Fruit fly (Drosophila melanogaster) whole organism, embryonic: ENCODE measurements around the gene deltaCOP.
A peak's percentile ranks its signal among the peaks of the same experiment; 100 is the strongest.

Experiments used
- Adf1 ChIP-seq: fragments of 200-800 bp; sonication (Bioruptor generic); IDR thresholded peaks from 2 replicates; pipeline ENCODE4 v1.3.6; 2022; ENCODE audit warnings: missing biosample characterization, missing genetic modification characterization
- Bgb ChIP-seq: fragments of 200-800 bp; sonication (Bioruptor generic); IDR thresholded peaks from 2 replicates; pipeline ENCODE4 v1.3.6; 2022; ENCODE audit warnings: missing biosample characterization, missing genetic modification characterization; ENCODE audit not compliant: partially characterized antibody
- CG1603 ChIP-seq: fragments of 200-800 bp; sonication (Bioruptor generic); optimal IDR thresholded peaks from 2 replicates; lab custom pipeline; 2019; ENCODE audit warnings: missing biosample characterization, mild to moderate bottlenecking, missing genetic modification characterization, moderate library complexity
- CG16779 ChIP-seq: fragments of 200-800 bp; sonication (Bioruptor generic); IDR thresholded peaks from 2 replicates; pipeline ENCODE4 v1.3.6; 2022; ENCODE audit warnings: missing biosample characterization, missing genetic modification characterization
- CG17385 ChIP-seq: fragments of 200-800 bp; sonication (Bioruptor generic); optimal IDR thresholded peaks from 3 replicates; lab custom pipeline; 2018; ENCODE audit warnings: missing biosample characterization, mild to moderate bottlenecking, missing genetic modification characterization
- CG30020 ChIP-seq: fragments of 200-800 bp; optimal IDR thresholded peaks from 2 replicates; lab custom pipeline; 2019; ENCODE audit warnings: missing biosample characterization, mild to moderate bottlenecking, missing genetic modification characterization, moderate library complexity
- CG32772 ChIP-seq: fragments of 200-800 bp; sonication (Bioruptor generic); IDR thresholded peaks from 2 replicates; pipeline ENCODE4 v1.3.6; 2022; ENCODE audit warnings: missing biosample characterization, missing genetic modification characterization
- CG3847 ChIP-seq: fragments of 200-800 bp; sonication (Bioruptor generic); IDR thresholded peaks from 2 replicates; pipeline ENCODE4 v1.3.6; 2022; ENCODE audit warnings: missing biosample characterization, missing genetic modification characterization
- CG4730 ChIP-seq: fragments of 200-800 bp; sonication (Bioruptor generic); IDR thresholded peaks from 2 replicates; pipeline ENCODE4 v1.3.6; 2022; ENCODE audit warnings: missing biosample characterization, missing genetic modification characterization
- CG6272 ChIP-seq: fragments of 200-800 bp; sonication (Bioruptor generic); IDR thresholded peaks from 2 replicates; pipeline ENCODE4 v1.3.6; 2022; ENCODE audit warnings: missing biosample characterization, missing genetic modification characterization
- CG6791 ChIP-seq: fragments of 200-800 bp; sonication (Bioruptor generic); IDR thresholded peaks from 3 replicates; pipeline ENCODE4 v1.3.6; 2022; ENCODE audit warnings: missing biosample characterization, missing genetic modification characterization; ENCODE audit not compliant: partially characterized antibody
- CG9727 ChIP-seq: fragments of 200-800 bp; sonication (Bioruptor generic); optimal IDR thresholded peaks from 3 replicates; lab custom pipeline; 2017; ENCODE audit warnings: missing biosample characterization, mild to moderate bottlenecking, missing genetic modification characterization
- D19A ChIP-seq: fragments of 200-800 bp; optimal IDR thresholded peaks from 3 replicates; lab custom pipeline; 2019; ENCODE audit warnings: missing biosample characterization, mild to moderate bottlenecking, missing genetic modification characterization, moderate library complexity
- Dll ChIP-seq: fragments of 200-800 bp; sonication (Bioruptor generic); IDR thresholded peaks from 4 replicates; pipeline ENCODE4 v1.3.6; 2022; ENCODE audit warnings: missing biosample characterization, missing genetic modification characterization; ENCODE audit not compliant: partially characterized antibody
- Drgx ChIP-seq: fragments of 200-800 bp; sonication (Bioruptor generic); IDR thresholded peaks from 2 replicates; pipeline ENCODE4 v1.3.6; 2022; ENCODE audit warnings: missing biosample characterization, missing genetic modification characterization
- E2f1 ChIP-seq: fragments of 200-800 bp; sonication (Bioruptor generic); IDR thresholded peaks from 2 replicates; pipeline ENCODE4 v1.3.6; 2022; ENCODE audit warnings: missing biosample characterization, missing genetic modification characterization
- Fer2 ChIP-seq: fragments of 200-800 bp; sonication (Bioruptor generic); optimal IDR thresholded peaks from 2 replicates; lab custom pipeline; 2018; ENCODE audit warnings: missing biosample characterization, mild to moderate bottlenecking, missing genetic modification characterization, moderate library complexity
- HmgD ChIP-seq: fragments of 200-800 bp; sonication (Bioruptor generic); optimal IDR thresholded peaks from 3 replicates; lab custom pipeline; 2016; ENCODE audit warnings: missing biosample characterization, missing genetic modification characterization
- Hr39 ChIP-seq: fragments of >200 bp; optimal IDR thresholded peaks from 2 replicates; lab custom pipeline; 2017
- Hr51 ChIP-seq, 2 experiments: fragments of 200-800 bp; sonication (Bioruptor generic); optimal IDR thresholded peaks; 2 replicates in 1 of 2; 3 replicates in 1 of 2; lab custom pipeline; 2016 to 2018; ENCODE audit warnings: missing biosample characterization in 2 of 2, missing genetic modification characterization in 2 of 2, mild to moderate bottlenecking in 1 of 2, moderate library complexity in 1 of 2
- Jarid2 ChIP-seq: fragments of 200-800 bp; sonication (Bioruptor generic); optimal IDR thresholded peaks from 3 replicates; lab custom pipeline; 2017; ENCODE audit warnings: mild to moderate bottlenecking, missing biosample characterization, missing genetic modification reagents, missing genetic modification characterization
- MBD-R2 ChIP-seq: fragments of 200-800 bp; sonication (Bioruptor generic); IDR thresholded peaks from 2 replicates; pipeline ENCODE4 v1.3.6; 2022; ENCODE audit warnings: missing biosample characterization, missing genetic modification characterization
- Med ChIP-seq: fragments of 200-800 bp; sonication (Bioruptor generic); peaks from one replicate; lab custom pipeline; 2016; ENCODE audit warnings: missing biosample characterization, missing genetic modification characterization, mild to moderate bottlenecking, inconsistent platforms, moderate library complexity
- NC2β ChIP-seq: fragments of 200-800 bp; sonication (Bioruptor generic); optimal IDR thresholded peaks from 2 replicates; lab custom pipeline; 2016; ENCODE audit warnings: missing biosample characterization, missing genetic modification characterization
- Oli ChIP-seq: fragments of 200-800 bp; sonication (Bioruptor generic); optimal IDR thresholded peaks from 2 replicates; lab custom pipeline; 2018; ENCODE audit warnings: missing biosample characterization, mild to moderate bottlenecking, missing genetic modification characterization, moderate library complexity
- Rfx ChIP-seq: fragments of 200-800 bp; sonication (Bioruptor generic); IDR thresholded peaks from 2 replicates; pipeline ENCODE4 v1.3.6; 2022; ENCODE audit warnings: missing biosample characterization, missing genetic modification characterization
- Sin3A ChIP-seq: fragments of >200 bp; optimal IDR thresholded peaks from 2 replicates; lab custom pipeline; 2018
- ash1 ChIP-seq: fragments of 200-800 bp; sonication (Bioruptor generic); optimal IDR thresholded peaks from 2 replicates; lab custom pipeline; 2018; ENCODE audit warnings: missing biosample characterization, mild to moderate bottlenecking, missing genetic modification characterization
- bsh ChIP-seq, 2 experiments: fragments of 200-800 bp; sonication (Bioruptor generic); optimal IDR thresholded peaks; 2 replicates each; lab custom pipeline; 2017 to 2018; ENCODE audit warnings: mild to moderate bottlenecking in 2 of 2, missing biosample characterization in 2 of 2, missing genetic modification characterization in 2 of 2, moderate library complexity in 1 of 2
- chinmo ChIP-seq: fragments of 200-800 bp; sonication (Bioruptor generic); IDR thresholded peaks from 4 replicates; pipeline ENCODE4 v1.3.6; 2022; ENCODE audit warnings: missing biosample characterization, missing genetic modification characterization; ENCODE audit not compliant: partially characterized antibody
- dan ChIP-seq: fragments of 200-800 bp; sonication (Bioruptor generic); IDR thresholded peaks from 2 replicates; pipeline ENCODE4 v1.3.6; 2022; ENCODE audit warnings: missing biosample characterization, missing genetic modification characterization
- ems ChIP-seq: fragments of 200-800 bp; sonication (Bioruptor generic); optimal IDR thresholded peaks from 3 replicates; lab custom pipeline; 2016; ENCODE audit warnings: missing biosample characterization, missing genetic modification characterization
- gem ChIP-seq: fragments of 200-800 bp; sonication (Bioruptor generic); optimal IDR thresholded peaks from 2 replicates; lab custom pipeline; 2019; ENCODE audit warnings: missing biosample characterization, mild to moderate bottlenecking, missing genetic modification characterization, moderate library complexity
- inv ChIP-seq: fragments of 200-800 bp; sonication (Bioruptor generic); IDR thresholded peaks from 2 replicates; pipeline ENCODE4 v1.3.6; 2022; ENCODE audit warnings: missing biosample characterization, missing genetic modification characterization; ENCODE audit not compliant: partially characterized antibody
- jing ChIP-seq: fragments of 200-800 bp; sonication (Bioruptor generic); optimal IDR thresholded peaks from 2 replicates; lab custom pipeline; 2018; ENCODE audit warnings: missing biosample characterization, mild to moderate bottlenecking, missing genetic modification characterization
- lbe ChIP-seq: fragments of 200-800 bp; sonication (Bioruptor generic); optimal IDR thresholded peaks from 2 replicates; lab custom pipeline; 2016; ENCODE audit warnings: missing biosample characterization, mild to moderate bottlenecking, missing genetic modification characterization
- nom ChIP-seq: fragments of 200-800 bp; sonication (Bioruptor generic); optimal IDR thresholded peaks from 2 replicates; lab custom pipeline; 2017; ENCODE audit warnings: missing biosample characterization, missing genetic modification characterization, mild to moderate bottlenecking, moderate library complexity, missing genetic modification reagents
- pzg ChIP-seq: fragments of 200-800 bp; sonication (Bioruptor generic); optimal IDR thresholded peaks from 3 replicates; lab custom pipeline; 2018; ENCODE audit warnings: missing biosample characterization, mild to moderate bottlenecking, missing genetic modification characterization, moderate library complexity
- row ChIP-seq: fragments of 200-800 bp; sonication (Bioruptor generic); IDR thresholded peaks from 3 replicates; pipeline ENCODE4 v1.3.6; 2022; ENCODE audit warnings: missing biosample characterization, missing genetic modification characterization
- slou ChIP-seq: fragments of 200-800 bp; sonication (Bioruptor generic); optimal IDR thresholded peaks from 3 replicates; lab custom pipeline; 2016; ENCODE audit warnings: missing biosample characterization, missing genetic modification characterization
- slp2 ChIP-seq: fragments of 200-800 bp; sonication (Bioruptor generic); optimal IDR thresholded peaks from 2 replicates; lab custom pipeline; 2016; ENCODE audit warnings: missing biosample characterization, missing genetic modification characterization
- tgo ChIP-seq: fragments of 200-800 bp; sonication (Bioruptor generic); IDR thresholded peaks from 3 replicates; pipeline ENCODE4 v1.3.6; 2022; ENCODE audit warnings: missing biosample characterization, missing genetic modification characterization
- tx ChIP-seq: fragments of 200-800 bp; sonication (Bioruptor generic); optimal IDR thresholded peaks from 2 replicates; lab custom pipeline; 2016; ENCODE audit warnings: missing biosample characterization, missing genetic modification characterization

Gene deltaCOP

dm6 chrX:1840520-1840919 is 21.1 kb downstream of the deltaCOP start:
- TF ChIP-seq bsh (GFP tag; optimal IDR thresholded peaks at IDR 0.05; lab: Kevin White, UChicago) (peak in 1 of 2 experiments; percentile 28), HmgD (GFP tag; lab: Kevin White, UChicago) (no peak), CG30020 (tag; lab: Kevin White, UChicago) (no peak), chinmo (GFP tag; lab: Robert Waterston, UW) (no peak), MBD-R2 (GFP tag; lab: Robert Waterston, UW) (no peak), slou (GFP tag; lab: Kevin White, UChicago) (no peak), Dll (GFP tag; lab: Robert Waterston, UW) (no peak), CG32772 (0 out of 2 replicates have a peak, but pooled peaks have one; percentile 33), tx (no peak), slp2 (GFP tag; lab: Kevin White, UChicago) (no peak), inv (GFP tag; lab: Robert Waterston, UW) (no peak), Med (GFP tag; lab: Kevin White, UChicago) (peak; percentile 58), E2f1 (no peak), Bgb (GFP tag; lab: Robert Waterston, UW) (no peak), NC2β (GFP tag; lab: Kevin White, UChicago) (no peak), ash1 (GFP tag; lab: Kevin White, UChicago) (no peak), Hr39 (lab: Kevin White, UChicago) (no peak), CG6791 (GFP tag; lab: Robert Waterston, UW) (no peak), CG9727 (GFP tag; lab: Kevin White, UChicago) (peak; percentile 16), Adf1 (GFP tag; lab: Robert Waterston, UW) (no peak), Fer2 (tag; lab: Kevin White, UChicago) (no peak), dan (GFP tag; lab: Robert Waterston, UW) (no peak), CG17385 (no peak), jing (GFP tag; lab: Kevin White, UChicago) (no peak), Sin3A (no peak), tgo (GFP tag; lab: Robert Waterston, UW) (no peak), CG16779 (GFP tag; lab: Robert Waterston, UW) (no peak), row (GFP tag; lab: Robert Waterston, UW) (peak; percentile 16; the same call in 1 of the 3 replicates), pzg (GFP tag; lab: Kevin White, UChicago) (no peak), gem (tag; lab: Kevin White, UChicago) (no peak), CG4730 (GFP tag; lab: Robert Waterston, UW) (no peak), D19A (tag; lab: Kevin White, UChicago) (peak; percentile 87), ems (GFP tag; lab: Kevin White, UChicago) (no peak), lbe (GFP tag; lab: Kevin White, UChicago) (peak; percentile 9), CG1603 (peak; percentile 3), CG3847 (GFP tag; lab: Robert Waterston, UW) (no peak), Oli (tag; lab: Kevin White, UChicago) (no peak), Rfx (GFP tag; lab: Robert Waterston, UW) (no peak), Hr51 (GFP tag; optimal IDR thresholded peaks at IDR 0.05; lab: Kevin White, UChicago) (no peak), CG6272 (GFP tag; lab: Robert Waterston, UW) (no peak), Drgx (peak; percentile 27; the same call in 1 of the 2 replicates), nom (GFP tag; lab: Kevin White, UChicago) (peak; percentile 65), Jarid2 (GFP tag; lab: Kevin White, UChicago) (no peak)
- TF ChIP-seq, all 482 proteins: peak for 10
